Fruit fly (Drosophila melanogaster) whole organism: ENCODE results near the gene CG14339.

Experiments used
- CG8478 ChIP-seq: fragments of >200 bp; optimal IDR thresholded peaks from 2 replicates; lab custom pipeline; 2018; ENCODE audit warnings: inconsistent platforms
- Dll ChIP-seq: fragments of >200 bp; optimal IDR thresholded peaks from 2 replicates; lab custom pipeline; 2017
- EcR ChIP-seq, 2 experiments: fragments of >200 bp; optimal IDR thresholded peaks; 2 replicates each; lab custom pipeline; 2017; ENCODE audit warnings: missing biosample characterization in 2 of 2, missing genetic modification characterization in 2 of 2, missing genetic modification reagents in 2 of 2
- pan ChIP-seq: fragments of >200 bp; optimal IDR thresholded peaks from 2 replicates; lab custom pipeline; 2017
- psq ChIP-seq: fragments of >200 bp; optimal IDR thresholded peaks from 2 replicates; lab custom pipeline; 2017
- usp ChIP-seq: fragments of >200 bp; optimal IDR thresholded peaks from 2 replicates; lab custom pipeline; 2017; ENCODE audit warnings: missing biosample characterization, missing genetic modification characterization, mixed read lengths

DNA sequence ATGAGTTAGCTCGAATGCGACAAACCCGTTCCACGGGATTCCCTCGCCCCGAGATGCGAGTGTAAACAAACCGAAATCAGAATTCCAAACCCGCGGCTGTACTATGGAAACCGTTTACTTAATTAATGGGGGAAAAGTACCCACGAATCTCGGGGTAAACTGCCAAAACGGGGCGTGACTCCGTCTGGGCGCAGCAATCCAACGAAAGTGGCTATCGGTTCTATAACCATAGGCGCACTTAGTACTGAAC, 14.3 kb downstream of the CG14339 start:
- no peak for TF ChIP-seq pan
- TF ChIP-seq CG8478 (lab: Kevin White, UChicago) = no peak
- no peak for TF ChIP-seq EcR (GFP tag; optimal IDR thresholded peaks at IDR 0.05; lab: Kevin White, UChicago)
- no peak for TF ChIP-seq psq (lab: Kevin White, UChicago)
- no peak for TF ChIP-seq usp (GFP tag; lab: Kevin White, UChicago)
- TF ChIP-seq Dll (lab: Kevin White, UChicago) = no peak
